Fruit fly (Drosophila melanogaster) Kc167 (cell line): ENCODE results near the gene Spag1.

Experiments used
- Myc ChIP-seq: fragments of >200 bp; optimal IDR thresholded peaks from 2 replicates; lab custom pipeline; 2017; ENCODE audit warnings: missing external identifiers
- Sin3A ChIP-seq: fragments of >200 bp; optimal IDR thresholded peaks from 2 replicates; lab custom pipeline; 2018; ENCODE audit warnings: missing external identifiers
- h ChIP-seq: fragments of >200 bp; optimal IDR thresholded peaks from 3 replicates; lab custom pipeline; 2018; ENCODE audit warnings: missing external identifiers
- insv ChIP-seq: fragments of >200 bp; optimal IDR thresholded peaks from 3 replicates; lab custom pipeline; 2018; ENCODE audit warnings: missing external identifiers
- psq ChIP-seq: fragments of >200 bp; optimal IDR thresholded peaks from 2 replicates; lab custom pipeline; 2017; ENCODE audit warnings: missing external identifiers
- ttk ChIP-seq: sonication (Bioruptor generic); optimal IDR thresholded peaks from 2 replicates; lab custom pipeline; 2017; ENCODE audit warnings: missing external identifiers

Spag1 gene

DNA sequence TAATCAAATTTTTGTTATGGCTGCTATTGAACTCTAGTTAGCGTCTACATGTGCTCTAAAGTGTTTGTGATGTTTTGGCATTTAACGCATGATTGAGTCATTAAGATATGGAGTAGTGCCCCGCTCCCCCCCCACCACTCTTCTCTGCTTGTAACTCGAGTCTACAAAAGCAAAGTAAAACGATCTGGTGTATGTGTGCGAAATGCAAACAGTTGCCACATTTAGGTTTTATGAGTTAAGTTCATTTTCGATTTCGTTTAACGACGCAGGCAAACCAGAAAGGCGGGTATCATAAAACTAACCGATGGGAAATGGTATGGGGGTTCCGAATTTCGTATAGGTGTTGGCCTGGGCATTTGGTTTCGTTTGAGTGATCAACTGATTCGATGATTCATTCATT lies 13.1 kb upstream of the Spag1 start:
- TF ChIP-seq Myc (lab: Kevin White, UChicago) (no peak), h (lab: Kevin White, UChicago) (no peak), ttk (no peak), psq (lab: Kevin White, UChicago) (no peak), insv (lab: Kevin White, UChicago) (no peak), Sin3A (no peak)

DNA sequence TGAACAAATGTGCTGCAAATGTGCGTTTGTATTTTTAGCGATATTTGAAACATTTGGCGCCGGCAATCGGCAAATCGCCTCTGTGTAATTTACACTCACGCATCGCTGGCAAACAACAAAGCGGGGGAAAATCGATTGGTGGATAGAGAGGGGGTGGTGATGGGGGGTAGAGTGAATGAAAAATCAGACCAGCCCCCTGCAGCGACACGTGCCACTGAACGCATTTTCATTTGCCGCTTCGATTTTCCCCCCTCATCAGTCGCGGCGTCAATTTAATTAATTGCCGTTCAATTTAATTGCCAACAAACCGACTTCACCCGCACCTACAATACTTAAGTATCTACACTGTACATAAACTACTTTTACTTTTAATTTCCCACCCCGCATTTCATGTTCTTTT lies 12.2 kb upstream of the Spag1 start:
- TF ChIP-seq psq (lab: Kevin White, UChicago) (no peak), Myc (lab: Kevin White, UChicago) (no peak), ttk (no peak), insv (lab: Kevin White, UChicago) (no peak), Sin3A (no peak), h (lab: Kevin White, UChicago) (no peak)

DNA sequence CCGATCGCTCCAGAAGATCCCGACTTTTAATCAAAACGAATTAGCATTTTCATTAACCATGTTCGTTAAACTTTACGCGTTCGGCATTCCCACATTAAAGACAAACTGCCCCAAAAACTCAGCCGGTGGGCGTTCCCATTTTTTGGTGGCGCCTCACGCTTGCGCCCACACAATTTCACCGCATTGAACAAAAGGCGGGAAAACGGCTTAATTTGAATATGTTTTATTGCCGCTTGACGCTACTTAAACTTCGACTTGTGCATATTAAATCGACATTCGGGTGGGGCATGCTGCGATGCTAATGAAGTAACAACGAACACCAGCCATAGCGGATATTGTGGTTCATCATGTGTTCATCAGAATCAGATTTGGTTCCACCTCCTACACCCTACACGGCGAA lies 11.1 kb upstream of the Spag1 start:
- TF ChIP-seq Myc (lab: Kevin White, UChicago), result no peak
- no peak for TF ChIP-seq h (lab: Kevin White, UChicago)
- TF ChIP-seq insv (lab: Kevin White, UChicago), result no peak
- TF ChIP-seq ttk, result no peak
- no peak for TF ChIP-seq psq (lab: Kevin White, UChicago)
- TF ChIP-seq Sin3A, result no peak

DNA sequence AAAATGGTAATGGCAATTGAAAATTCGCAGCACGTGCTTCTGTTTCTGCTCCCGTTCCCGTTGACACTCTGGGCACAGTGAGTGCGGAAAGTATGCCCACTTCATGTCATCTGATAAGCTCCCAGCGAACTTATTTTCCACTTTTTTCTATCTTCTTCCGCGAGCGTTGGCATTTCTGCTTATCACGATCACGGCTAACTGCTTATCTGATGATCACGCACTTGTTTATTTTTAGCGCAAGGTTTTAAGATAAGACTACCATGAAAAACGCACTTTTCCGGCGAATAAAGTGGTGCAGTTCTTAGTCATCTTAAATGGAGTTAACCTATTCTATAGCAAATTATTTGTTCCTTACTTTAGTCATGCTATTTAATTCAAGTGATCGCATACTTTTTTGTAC lies 10.2 kb upstream of the Spag1 start:
- TF ChIP-seq psq (lab: Kevin White, UChicago), result no peak

DNA sequence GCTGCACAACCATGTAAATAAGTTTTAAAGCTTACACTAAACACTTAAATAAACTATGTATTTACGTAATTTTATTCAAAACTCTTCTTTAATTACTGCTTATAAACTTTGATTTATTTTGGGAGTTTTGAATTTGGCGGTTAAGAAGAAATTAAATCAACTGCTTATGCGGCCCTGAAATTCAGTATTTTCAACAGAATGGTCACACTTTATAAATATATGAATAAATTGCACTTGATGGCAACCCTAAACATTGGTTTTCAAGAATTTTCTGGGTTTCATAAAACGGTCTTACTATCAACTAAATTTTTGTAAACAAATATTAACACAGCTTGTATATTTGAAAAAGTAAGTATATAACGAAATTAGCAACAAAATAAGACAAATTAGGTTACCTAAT lies 2.4 kb upstream of the Spag1 start, which contains the start of gene CG14252:
TSS of gene CG14252 (plus strand) at position 302 of the 400 bp plus-strand sequence.
- no peak for TF ChIP-seq psq (lab: Kevin White, UChicago)

DNA sequence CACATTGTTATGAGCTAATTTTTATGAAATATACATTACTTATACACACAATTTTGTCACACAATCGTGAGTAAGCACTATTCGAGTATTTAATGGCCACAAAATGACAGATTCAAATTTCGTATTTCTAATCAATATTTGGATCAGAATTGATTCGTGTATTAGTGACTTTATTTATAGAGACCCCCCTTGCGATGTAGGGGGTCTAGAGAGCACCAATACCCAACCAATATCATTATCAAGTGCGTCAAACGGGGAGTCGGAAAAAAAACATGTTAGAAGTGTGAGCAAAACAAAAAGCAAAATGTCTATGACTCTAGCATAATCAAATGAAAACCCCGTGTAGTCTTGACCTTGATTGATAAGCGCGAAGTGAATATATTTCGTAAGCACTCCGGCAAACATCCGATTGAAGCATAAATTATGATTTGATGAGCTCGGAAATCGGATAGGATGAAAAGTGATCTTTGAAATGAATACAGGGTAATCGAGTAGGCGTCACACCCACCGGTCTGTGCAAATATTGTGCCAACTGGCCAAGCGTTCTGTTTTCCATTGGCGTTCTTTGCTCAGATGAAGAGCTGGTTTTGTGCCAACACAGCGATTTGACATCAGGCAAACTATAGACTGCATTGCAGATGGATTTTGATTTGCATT lies 4.7 kb downstream of the Spag1 start:
- TF ChIP-seq h (lab: Kevin White, UChicago) (no peak), Sin3A (no peak), Myc (lab: Kevin White, UChicago) (no peak), insv (lab: Kevin White, UChicago) (no peak), ttk (no peak), psq (lab: Kevin White, UChicago) (no peak)

- TF ChIP-seq psq (lab: Kevin White, UChicago) (no peak), insv (lab: Kevin White, UChicago) (no peak), Sin3A (no peak), Myc (lab: Kevin White, UChicago) (no peak), ttk (no peak), h (lab: Kevin White, UChicago) (no peak)
Measured at dm6 chr3R:26952857-26953477, 5.3 kb downstream of the Spag1 start.

DNA sequence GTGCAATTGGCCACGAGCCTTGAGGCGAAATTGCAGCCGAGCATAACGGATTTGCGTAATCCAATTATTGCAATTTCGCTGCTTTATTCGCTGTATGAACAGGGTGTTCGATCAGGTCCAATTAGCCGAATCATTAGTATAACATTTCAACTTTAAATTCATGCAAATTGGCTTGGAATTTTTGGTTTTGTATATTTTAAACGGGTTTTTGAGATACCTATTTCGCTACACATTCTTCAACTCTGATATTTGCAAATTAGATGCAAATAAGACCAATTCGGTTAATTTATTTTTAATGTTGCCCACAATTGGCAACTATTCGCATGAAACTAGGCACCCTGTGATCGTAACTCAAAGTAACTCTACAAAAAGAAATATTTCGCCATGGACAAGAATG lies 5.8 kb downstream of the Spag1 start:
- TF ChIP-seq ttk, result no peak
- no peak for TF ChIP-seq Sin3A
- TF ChIP-seq Myc (lab: Kevin White, UChicago), result no peak
- no peak for TF ChIP-seq psq (lab: Kevin White, UChicago)
- TF ChIP-seq h (lab: Kevin White, UChicago), result no peak
- no peak for TF ChIP-seq insv (lab: Kevin White, UChicago)

DNA sequence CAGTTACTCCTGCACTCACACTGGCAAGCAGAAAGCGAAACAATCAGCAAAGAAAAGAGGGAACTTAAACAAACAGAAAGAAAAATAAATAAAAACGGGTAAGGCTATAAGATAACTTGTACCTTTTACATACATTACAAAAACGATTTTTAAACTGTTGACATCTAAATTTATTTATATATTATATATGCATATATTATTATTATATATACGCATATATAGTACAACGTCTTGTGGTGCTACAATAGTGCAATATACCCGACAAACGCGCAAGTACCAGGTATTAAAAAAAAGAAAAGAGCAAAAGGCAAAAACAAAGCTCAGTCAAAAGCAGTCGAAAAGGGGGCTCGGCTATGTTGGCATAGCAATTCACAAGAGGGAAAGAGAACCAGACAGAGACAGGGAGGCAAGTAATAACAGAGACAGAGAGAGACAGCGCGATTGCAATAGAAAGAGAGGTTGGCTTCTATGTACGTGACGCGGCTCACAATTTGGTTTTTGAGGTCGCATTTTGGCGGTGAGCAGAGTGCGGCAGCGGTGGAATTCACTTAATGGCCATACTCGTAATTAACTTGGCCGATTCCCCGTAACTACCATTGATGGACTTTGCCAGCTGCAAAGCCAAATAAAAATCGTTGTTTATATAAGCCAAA lies 6.5 kb downstream of the Spag1 start:
- no peak for TF ChIP-seq ttk
- TF ChIP-seq Myc (lab: Kevin White, UChicago), result no peak
- no peak for TF ChIP-seq Sin3A
- no peak for TF ChIP-seq psq (lab: Kevin White, UChicago)
- no peak for TF ChIP-seq h (lab: Kevin White, UChicago)
- TF ChIP-seq insv (lab: Kevin White, UChicago), result no peak

- no peak for TF ChIP-seq h (lab: Kevin White, UChicago)
- TF ChIP-seq insv (lab: Kevin White, UChicago), result no peak
- no peak for TF ChIP-seq Sin3A
- no peak for TF ChIP-seq ttk
- TF ChIP-seq psq (lab: Kevin White, UChicago), result no peak
- no peak for TF ChIP-seq Myc (lab: Kevin White, UChicago)
Measured at dm6 chr3R:26955527-26955926, 7.9 kb downstream of the Spag1 start.

DNA sequence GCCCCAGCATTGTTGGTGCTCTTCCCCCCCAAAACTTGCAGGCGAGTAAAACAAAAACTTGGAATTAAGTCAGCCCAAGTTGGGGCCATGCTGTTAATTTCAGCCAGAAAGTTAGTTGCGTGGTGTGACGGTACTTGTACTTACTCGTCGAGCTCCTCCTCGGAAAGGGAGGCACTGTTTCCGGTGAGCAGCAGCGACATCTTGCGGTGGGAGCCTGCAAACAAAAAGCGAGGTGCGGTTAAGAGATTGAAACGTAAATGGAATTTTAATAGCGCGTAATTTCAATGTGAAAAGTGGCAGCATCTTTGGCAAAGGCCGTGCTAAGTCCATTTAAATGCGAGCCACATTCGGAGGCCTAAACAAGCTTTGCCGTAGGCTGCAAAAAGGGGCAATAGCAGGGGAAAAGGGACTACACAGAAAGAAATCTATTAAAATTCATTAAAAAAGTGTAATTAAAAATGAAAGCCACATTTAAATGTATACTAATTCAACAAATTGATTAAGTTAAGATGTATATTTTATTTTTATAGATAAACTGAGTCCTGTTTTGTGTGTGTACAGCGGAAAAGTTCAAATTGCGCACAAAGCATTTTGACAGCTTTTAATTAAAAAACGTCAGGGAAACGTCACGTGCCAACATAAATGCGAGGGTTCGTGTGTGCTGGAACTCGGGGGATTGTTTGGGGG lies 8.9 kb downstream of the Spag1 start:
- no peak for TF ChIP-seq Sin3A
- TF ChIP-seq psq (lab: Kevin White, UChicago), result no peak
- TF ChIP-seq insv (lab: Kevin White, UChicago), result no peak
- no peak for TF ChIP-seq ttk
- no peak for TF ChIP-seq h (lab: Kevin White, UChicago)
- no peak for TF ChIP-seq Myc (lab: Kevin White, UChicago)

dm6 chr3R:26957132-26957531 lies 9.5 kb downstream of the Spag1 start:
- TF ChIP-seq insv (lab: Kevin White, UChicago) (no peak), ttk (no peak), Myc (lab: Kevin White, UChicago) (no peak), h (lab: Kevin White, UChicago) (no peak), psq (lab: Kevin White, UChicago) (no peak), Sin3A (no peak)
